Worm (Caenorhabditis elegans) whole organism, L2 larva: ENCODE data around the gene prp-21.
"Not testable (repeated sequence)": the region's sequence is repeated elsewhere in the genome, so short reads cannot be mapped to it uniquely, and the experiment has no call there.

Experiments
- C34F6.9 ChIP-seq: fragments of 150-350 bp; optimal IDR thresholded peaks from 2 replicates; lab custom pipeline; 2014; ENCODE audit warnings: missing biosample characterization, missing genetic modification characterization
- F13H6.1 ChIP-seq: sonication (generic microtip); optimal IDR thresholded peaks from 2 replicates; lab custom pipeline; 2016; ENCODE audit warnings: missing genetic modification characterization, missing compliant biosample characterization
- R02D3.7 ChIP-seq: fragments of 150-350 bp; optimal IDR thresholded peaks from 2 replicates; lab custom pipeline; 2014; ENCODE audit warnings: missing biosample characterization, missing genetic modification characterization
- Y55F3AM.14 ChIP-seq: fragments of 200-800 bp; sonication (Bioruptor generic); optimal IDR thresholded peaks from 2 replicates; lab custom pipeline; 2018; ENCODE audit warnings: mild to moderate bottlenecking, missing genetic modification characterization, missing compliant biosample characterization
- alr-1 ChIP-seq: fragments of 150-350 bp; optimal IDR thresholded peaks from 2 replicates; lab custom pipeline; 2014; ENCODE audit warnings: missing biosample characterization, missing genetic modification characterization
- aly-2 ChIP-seq: fragments of 150-350 bp; optimal IDR thresholded peaks from 2 replicates; lab custom pipeline; 2014; ENCODE audit warnings: missing biosample characterization, missing genetic modification characterization
- ama-1 ChIP-seq: fragments of 150-350 bp; optimal IDR thresholded peaks from 2 replicates; lab custom pipeline; 2018; ENCODE audit warnings: inconsistent platforms
- ceh-16 ChIP-seq: fragments of 150-350 bp; optimal IDR thresholded peaks from 2 replicates; lab custom pipeline; 2014; ENCODE audit warnings: missing biosample characterization, missing genetic modification characterization
- ceh-82 ChIP-seq: fragments of 150-350 bp; optimal IDR thresholded peaks from 2 replicates; lab custom pipeline; 2014; ENCODE audit warnings: missing biosample characterization, missing genetic modification characterization
- crh-2 ChIP-seq: sonication (generic microtip); optimal IDR thresholded peaks from 2 replicates; lab custom pipeline; 2017; ENCODE audit warnings: missing biosample characterization, missing genetic modification characterization
- egl-27 ChIP-seq: sonication (generic microtip); optimal IDR thresholded peaks from 3 replicates; lab custom pipeline; 2017; ENCODE audit warnings: missing biosample characterization, missing genetic modification reagents, missing genetic modification characterization
- elt-1 ChIP-seq: fragments of 150-350 bp; optimal IDR thresholded peaks from 2 replicates; lab custom pipeline; 2014; ENCODE audit warnings: missing biosample characterization, missing genetic modification characterization
- elt-3 ChIP-seq: sonication (generic microtip); optimal IDR thresholded peaks from 2 replicates; lab custom pipeline; 2017; ENCODE audit warnings: missing biosample characterization, missing genetic modification characterization
- fos-1 ChIP-seq: fragments of 150-350 bp; optimal IDR thresholded peaks from 2 replicates; lab custom pipeline; 2014; ENCODE audit warnings: missing biosample characterization, missing genetic modification characterization
- gmeb-1 ChIP-seq: fragments of 150-350 bp; optimal IDR thresholded peaks from 2 replicates; lab custom pipeline; 2014; ENCODE audit warnings: missing biosample characterization, missing genetic modification characterization
- lin-11 ChIP-seq: fragments of 150-350 bp; sonication (generic microtip); optimal IDR thresholded peaks from 2 replicates; lab custom pipeline; 2014; ENCODE audit warnings: missing biosample characterization, missing genetic modification characterization, inconsistent platforms, mixed read lengths
- lin-13 ChIP-seq: fragments of 150-350 bp; optimal IDR thresholded peaks from 2 replicates; lab custom pipeline; 2014; ENCODE audit warnings: missing biosample characterization, missing genetic modification reagents, missing genetic modification characterization
- lsy-2 ChIP-seq, 2 experiments: fragments of 150-350 bp in 1 of 2; sonication (generic microtip) in 1 of 2; optimal IDR thresholded peaks; 2 replicates each; lab custom pipeline; 2014 to 2017; ENCODE audit warnings: missing biosample characterization in 2 of 2, missing genetic modification characterization in 2 of 2
- mbf-1 ChIP-seq: sonication (generic microtip); optimal IDR thresholded peaks from 2 replicates; lab custom pipeline; 2017; ENCODE audit warnings: missing biosample characterization, missing genetic modification characterization
- mdl-1 ChIP-seq, 2 experiments: fragments of 150-350 bp in 1 of 2; sonication (generic microtip) in 1 of 2; optimal IDR thresholded peaks; 2 replicates each; lab custom pipeline; 2017; ENCODE audit warnings: missing biosample characterization in 2 of 2, missing genetic modification characterization in 2 of 2
- nhr-10 ChIP-seq: sonication (generic microtip); optimal IDR thresholded peaks from 2 replicates; lab custom pipeline; 2017; ENCODE audit warnings: missing biosample characterization, missing genetic modification characterization
- nhr-11 ChIP-seq: fragments of 150-350 bp; optimal IDR thresholded peaks from 2 replicates; lab custom pipeline; 2014; ENCODE audit warnings: missing biosample characterization, missing genetic modification characterization
- nhr-21 ChIP-seq: fragments of 150-350 bp; optimal IDR thresholded peaks from 2 replicates; lab custom pipeline; 2014; ENCODE audit warnings: missing biosample characterization, missing genetic modification characterization
- nhr-23 ChIP-seq: fragments of 150-350 bp; optimal IDR thresholded peaks from 2 replicates; lab custom pipeline; 2014; ENCODE audit warnings: missing biosample characterization, missing genetic modification reagents, missing genetic modification characterization
- nhr-237 ChIP-seq: fragments of 150-350 bp; optimal IDR thresholded peaks from 2 replicates; lab custom pipeline; 2014; ENCODE audit warnings: missing biosample characterization, missing genetic modification characterization
- nhr-6 ChIP-seq: fragments of 150-350 bp; optimal IDR thresholded peaks from 2 replicates; lab custom pipeline; 2014; ENCODE audit warnings: missing biosample characterization, missing genetic modification characterization
- nhr-77 ChIP-seq: fragments of 150-350 bp; optimal IDR thresholded peaks from 2 replicates; lab custom pipeline; 2014; ENCODE audit warnings: missing biosample characterization, missing genetic modification characterization
- peb-1 ChIP-seq: fragments of 150-350 bp; optimal IDR thresholded peaks from 2 replicates; lab custom pipeline; 2014; ENCODE audit warnings: missing biosample characterization, missing genetic modification characterization
- sem-4 ChIP-seq: fragments of 150-350 bp; optimal IDR thresholded peaks from 2 replicates; lab custom pipeline; 2014; ENCODE audit warnings: missing biosample characterization, missing genetic modification reagents, missing genetic modification characterization
- skn-1 ChIP-seq: sonication (generic microtip); optimal IDR thresholded peaks from 2 replicates; lab custom pipeline; 2017; ENCODE audit warnings: missing biosample characterization, missing genetic modification characterization
- sma-3 ChIP-seq: sonication (generic microtip); optimal IDR thresholded peaks from 2 replicates; lab custom pipeline; 2016; ENCODE audit warnings: missing genetic modification reagents, missing genetic modification characterization, missing compliant biosample characterization
- snpc-4 ChIP-seq: fragments of 150-350 bp; optimal IDR thresholded peaks from 2 replicates; lab custom pipeline; 2014; ENCODE audit warnings: missing biosample characterization, missing genetic modification characterization
- unc-39 ChIP-seq: fragments of 150-350 bp; optimal IDR thresholded peaks from 2 replicates; lab custom pipeline; 2014; ENCODE audit warnings: missing biosample characterization, missing genetic modification characterization
- unc-55 ChIP-seq: fragments of 150-350 bp; sonication (generic microtip); optimal IDR thresholded peaks from 3 replicates; lab custom pipeline; 2014; ENCODE audit warnings: missing biosample characterization, missing genetic modification reagents, missing genetic modification characterization
- unc-62 ChIP-seq: fragments of 150-350 bp; optimal IDR thresholded peaks from 2 replicates; lab custom pipeline; 2014; ENCODE audit warnings: missing biosample characterization, missing genetic modification reagents, missing genetic modification characterization
- ztf-1 ChIP-seq: fragments of 200-800 bp; sonication (Bioruptor generic); conservative IDR thresholded peaks from 2 replicates; pipeline ENCODE4 v1.3.6; 2022; ENCODE audit warnings: missing genetic modification characterization, missing compliant biosample characterization
- ztf-11 ChIP-seq: sonication (generic microtip); optimal IDR thresholded peaks from 2 replicates; lab custom pipeline; 2017; ENCODE audit warnings: missing biosample characterization, missing genetic modification characterization
- ztf-4 ChIP-seq: fragments of 150-350 bp; optimal IDR thresholded peaks from 2 replicates; lab custom pipeline; 2014; ENCODE audit warnings: missing biosample characterization, missing genetic modification characterization

Gene prp-21

DNA sequence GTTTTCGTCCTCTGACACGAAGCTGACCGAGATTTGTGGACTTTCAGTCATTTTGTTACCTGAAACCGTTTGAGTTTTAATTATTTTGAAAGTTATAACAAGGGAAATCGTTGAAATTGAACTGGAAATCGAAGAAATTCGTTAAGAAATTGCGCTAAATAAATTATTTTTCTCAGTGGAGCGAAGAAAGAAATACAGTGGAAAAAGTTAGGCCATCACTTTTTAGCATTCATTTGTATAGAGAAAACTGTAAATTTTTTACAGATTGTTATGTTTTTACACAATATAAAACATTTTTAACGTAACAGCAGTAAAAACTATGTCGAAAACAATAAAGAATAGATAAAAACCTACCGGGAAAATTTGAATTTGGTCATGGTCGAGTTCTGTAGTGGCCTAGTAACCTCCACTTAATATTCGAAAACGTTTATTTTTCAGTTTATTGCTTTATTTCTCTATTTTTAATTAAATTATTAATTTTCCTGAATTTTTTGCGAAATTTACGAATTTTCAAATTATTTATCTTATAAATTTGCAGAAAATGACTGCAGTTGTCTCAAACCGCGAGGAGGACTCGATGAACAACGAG lies at the start of gene prp-21, which contains the start of gene gldi-1:
Gene prp-21 (plus strand): TSS at position 539 of the 589 bp plus-strand sequence.
Gene gldi-1 (minus strand): TSS at position 51 of the 589 bp plus-strand sequence.
- TF ChIP-seq elt-1 (tag; lab: Kevin White, UChicago) (no peak), sem-4 (tag; lab: Kevin White, UChicago) (no peak), Y55F3AM.14 (GFP tag; lab: Kevin White, UChicago) (no peak), ztf-11 (tag; lab: Kevin White, UChicago) (no peak), mbf-1 (no peak), alr-1 (tag; lab: Kevin White, UChicago) (no peak), sma-3 (GFP tag; lab: Kevin White, UChicago) (no peak), C34F6.9 (tag; lab: Kevin White, UChicago) (peak; percentile 65), unc-55 (peak; percentile 60), egl-27 (tag; lab: Kevin White, UChicago) (no peak), snpc-4 (no peak), nhr-237 (tag; lab: Kevin White, UChicago) (no peak), mdl-1 (tag; optimal IDR thresholded peaks at IDR 0.05; lab: Kevin White, UChicago) (no peak), ceh-16 (no peak), elt-3 (tag; lab: Kevin White, UChicago) (no peak), unc-62 (no peak), nhr-10 (no peak), lin-11 (no peak), lin-13 (GFP tag; lab: Kevin White, UChicago) (peak; percentile 12), fos-1 (no peak), ama-1 (lab: Kevin White, UChicago) (no peak), R02D3.7 (tag; lab: Kevin White, UChicago) (no peak), ztf-4 (tag; lab: Kevin White, UChicago) (no peak), unc-39 (tag; lab: Kevin White, UChicago) (no peak), nhr-77 (tag; lab: Kevin White, UChicago) (no peak), nhr-21 (tag; lab: Kevin White, UChicago) (no peak), nhr-6 (tag; lab: Kevin White, UChicago) (no peak), gmeb-1 (tag; lab: Kevin White, UChicago) (peak; percentile 11), skn-1 (tag; lab: Kevin White, UChicago) (no peak), nhr-11 (no peak), crh-2 (tag; lab: Kevin White, UChicago) (peak; percentile 34), ztf-1 (GFP tag; lab: Robert Waterston, UW) (no peak), F13H6.1 (tag; lab: Kevin White, UChicago) (no peak), aly-2 (tag; lab: Kevin White, UChicago) (no peak), lsy-2 (tag; optimal IDR thresholded peaks at IDR 0.05; lab: Kevin White, UChicago) (peak in 1 of 2 experiments; percentile 54)

DNA sequence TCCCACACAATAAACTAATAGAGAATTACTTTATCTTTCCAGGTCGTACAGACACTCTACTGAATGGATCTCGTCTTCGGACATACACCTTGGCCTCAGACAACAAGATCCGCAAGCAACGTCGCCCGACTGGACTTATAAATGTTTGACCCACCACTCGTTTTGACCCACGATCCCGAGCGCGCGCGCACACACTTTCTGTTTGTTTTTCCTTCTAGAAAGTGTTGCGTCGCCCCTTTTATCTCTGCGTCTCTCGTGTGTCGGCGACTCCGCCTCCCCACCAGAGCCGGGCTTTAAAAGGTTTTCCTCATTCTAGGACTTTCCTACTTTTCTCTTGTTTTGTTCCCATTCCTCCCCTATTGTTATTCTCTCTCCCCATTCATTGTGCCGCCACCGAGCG lies 47.4 kb upstream of the prp-21 start:
- no peak for TF ChIP-seq ztf-4 (tag; lab: Kevin White, UChicago)
- TF ChIP-seq aly-2 (tag; lab: Kevin White, UChicago): no peak
- TF ChIP-seq unc-39 (tag; lab: Kevin White, UChicago): no peak
- TF ChIP-seq alr-1 (tag; lab: Kevin White, UChicago): no peak
- TF ChIP-seq nhr-10: no peak
- no peak for TF ChIP-seq egl-27 (tag; lab: Kevin White, UChicago)
- no peak for TF ChIP-seq unc-55
- TF ChIP-seq lin-11: no peak
- TF ChIP-seq F13H6.1 (tag; lab: Kevin White, UChicago): no peak
- no peak for TF ChIP-seq mdl-1 (tag; optimal IDR thresholded peaks at IDR 0.05; lab: Kevin White, UChicago)

DNA sequence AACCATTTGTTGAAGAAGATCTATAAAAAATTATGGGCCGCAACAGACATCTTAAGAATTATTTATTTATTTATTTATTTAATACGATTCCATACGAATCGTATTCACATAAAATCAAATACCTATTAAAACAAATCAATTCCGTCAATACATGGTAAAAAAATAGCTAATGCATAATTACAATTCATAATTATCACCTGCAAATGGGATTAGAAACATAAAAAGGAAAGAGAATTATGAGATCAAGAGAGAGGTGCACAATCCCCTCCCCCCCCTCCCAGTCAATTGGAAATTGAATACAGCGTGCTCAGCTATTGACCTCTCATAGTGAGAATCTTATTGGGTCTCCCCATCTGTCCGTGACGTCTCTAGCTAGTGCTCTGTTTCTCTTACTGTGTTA lies 43.6 kb upstream of the prp-21 start, which contains the start of gene C24H12.1:
Gene C24H12.1 (plus strand): TSS at position 301 of the 400 bp plus-strand sequence.
- not testable (repeated sequence) for TF ChIP-seq nhr-6 (tag; lab: Kevin White, UChicago); ceh-82 (tag; lab: Kevin White, UChicago); unc-55

DNA sequence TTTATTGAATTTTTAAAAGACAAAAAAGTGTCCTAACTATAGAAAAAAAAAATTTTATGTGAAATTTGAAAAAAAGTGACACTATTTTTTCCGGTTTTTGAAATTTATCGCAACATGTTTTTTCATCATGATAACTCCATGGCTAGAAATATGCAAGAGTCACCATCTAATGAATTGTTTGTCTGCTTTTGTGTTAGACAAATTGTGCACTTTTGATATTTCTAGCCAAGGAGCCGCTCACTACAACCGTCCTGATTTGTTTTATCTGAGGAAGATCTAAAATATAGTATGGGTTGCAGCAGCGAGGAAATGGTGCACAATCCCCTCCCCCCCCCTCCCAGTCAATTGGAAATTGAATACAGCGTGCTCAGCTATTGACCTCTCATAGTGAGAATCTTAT lies 30.0 kb upstream of the prp-21 start, which contains the start of gene W10D9.1:
Gene W10D9.1 (plus strand): TSS at position 301 of the 400 bp plus-strand sequence.
- TF ChIP-seq peb-1 (tag; lab: Kevin White, UChicago); Y55F3AM.14 (GFP tag; lab: Kevin White, UChicago); nhr-23 (tag; lab: Kevin White, UChicago): not testable (repeated sequence)
